Fruit fly (Drosophila melanogaster) whole organism, wandering third instar larva: Measurements from ENCODE around the gene CG14042.

Experiments
- Abd-B ChIP-seq: fragments of >200 bp; optimal IDR thresholded peaks from 2 replicates; lab custom pipeline; 2017; ENCODE audit warnings: missing biosample characterization, missing genetic modification characterization
- CG32264 ChIP-seq: fragments of 200-800 bp; sonication (Bioruptor generic); optimal IDR thresholded peaks from 2 replicates; lab custom pipeline; 2016; ENCODE audit warnings: missing biosample characterization, missing genetic modification characterization
- CG9705 ChIP-seq: fragments of 200-800 bp; sonication (Bioruptor generic); optimal IDR thresholded peaks from 2 replicates; lab custom pipeline; 2018; ENCODE audit warnings: missing biosample characterization, mild to moderate bottlenecking, missing genetic modification characterization
- CrebA ChIP-seq: fragments of 200-800 bp; sonication (Bioruptor generic); optimal IDR thresholded peaks from 2 replicates; lab custom pipeline; 2016; ENCODE audit warnings: missing biosample characterization, mild to moderate bottlenecking, missing genetic modification characterization, borderline replicate concordance
- Dfd ChIP-seq: fragments of >200 bp; optimal IDR thresholded peaks from 2 replicates; lab custom pipeline; 2017; ENCODE audit warnings: missing biosample characterization, missing genetic modification characterization
- GATAd ChIP-seq: sonication (Bioruptor generic); optimal IDR thresholded peaks from 2 replicates; lab custom pipeline; 2016; ENCODE audit warnings: missing biosample characterization, missing genetic modification characterization
- HLH106 ChIP-seq: fragments of 200-800 bp; optimal IDR thresholded peaks from 3 replicates; lab custom pipeline; 2019; ENCODE audit warnings: missing biosample characterization, mild to moderate bottlenecking, missing genetic modification characterization, moderate library complexity
- Hnf4 ChIP-seq: fragments of 200-800 bp; sonication (Bioruptor generic); optimal IDR thresholded peaks from 2 replicates; lab custom pipeline; 2016; ENCODE audit warnings: missing biosample characterization, mild to moderate bottlenecking, missing genetic modification characterization
- Hr78 ChIP-seq: fragments of >200 bp; optimal IDR thresholded peaks from 2 replicates; lab custom pipeline; 2017; ENCODE audit warnings: missing biosample characterization, missing genetic modification characterization
- Hr83 ChIP-seq: fragments of 200-300 bp; sonication (Bioruptor generic); optimal IDR thresholded peaks from 2 replicates; lab custom pipeline; 2016; ENCODE audit warnings: missing biosample characterization, mild to moderate bottlenecking, missing genetic modification characterization, moderate library complexity; ENCODE audit not compliant: poor library complexity, severe bottlenecking
- Jra ChIP-seq: sonication (Bioruptor generic); optimal IDR thresholded peaks from 2 replicates; lab custom pipeline; 2016; ENCODE audit warnings: missing biosample characterization, missing genetic modification characterization
- Mio ChIP-seq: sonication (Bioruptor generic); optimal IDR thresholded peaks from 2 replicates; lab custom pipeline; 2016; ENCODE audit warnings: missing biosample characterization, missing genetic modification characterization
- Myc ChIP-seq: fragments of >200 bp; optimal IDR thresholded peaks from 2 replicates; lab custom pipeline; 2017
- N ChIP-seq: fragments of >200 bp; optimal IDR thresholded peaks from 2 replicates; lab custom pipeline; 2018; ENCODE audit warnings: missing biosample characterization, missing external identifiers, missing genetic modification characterization
- OdsH ChIP-seq: fragments of 200-800 bp; sonication (Bioruptor generic); optimal IDR thresholded peaks from 2 replicates; lab custom pipeline; 2016; ENCODE audit warnings: missing biosample characterization, mild to moderate bottlenecking, missing genetic modification characterization
- Rel ChIP-seq, 2 experiments: fragments of 200-800 bp; sonication (Bioruptor generic) in 1 of 2; optimal IDR thresholded peaks; 2 replicates in 1 of 2; 3 replicates in 1 of 2; lab custom pipeline; 2016 to 2019; ENCODE audit warnings: mild to moderate bottlenecking in 2 of 2, missing biosample characterization in 2 of 2, missing genetic modification characterization in 2 of 2, moderate library complexity in 1 of 2
- Sp1 ChIP-seq: fragments of 200-800 bp; sonication (Bioruptor generic); optimal IDR thresholded peaks from 3 replicates; lab custom pipeline; 2019; ENCODE audit warnings: missing biosample characterization, mild to moderate bottlenecking, missing genetic modification characterization, moderate library complexity
- Vsx2 ChIP-seq: fragments of 200-300, 225-300 bp; sonication (Bioruptor generic); optimal IDR thresholded peaks from 2 replicates; lab custom pipeline; 2018; ENCODE audit warnings: missing biosample characterization, missing genetic modification characterization; ENCODE audit not compliant: partially characterized antibody
- brk ChIP-seq: fragments of 200-800 bp; sonication (Bioruptor generic); optimal IDR thresholded peaks from 2 replicates; lab custom pipeline; 2016; ENCODE audit warnings: missing biosample characterization, mild to moderate bottlenecking, missing genetic modification characterization
- dl ChIP-seq, 2 experiments: fragments of 175-275, 200-275 bp in 1 of 2; fragments of 200-275 bp in 1 of 2; sonication (Bioruptor generic); optimal IDR thresholded peaks; lab custom pipeline; 2018; ENCODE audit warnings: mild to moderate bottlenecking in 2 of 2, missing biosample characterization in 2 of 2, missing genetic modification characterization in 2 of 2, moderate library complexity in 2 of 2; ENCODE audit not compliant: partially characterized antibody in 2 of 2, insufficient read depth in 1 of 2
- dmrt93B ChIP-seq: fragments of 200-800 bp; sonication (Bioruptor generic); optimal IDR thresholded peaks from 2 replicates; lab custom pipeline; 2018; ENCODE audit warnings: missing biosample characterization, mild to moderate bottlenecking, missing genetic modification characterization
- dsf ChIP-seq: sonication (Bioruptor generic); optimal IDR thresholded peaks from 2 replicates; lab custom pipeline; 2016; ENCODE audit warnings: missing biosample characterization, missing genetic modification characterization, borderline replicate concordance
- ey ChIP-seq: fragments of 200-800 bp; sonication (Bioruptor generic); optimal IDR thresholded peaks from 2 replicates; lab custom pipeline; 2016; ENCODE audit warnings: missing biosample characterization, missing genetic modification characterization
- foxo ChIP-seq, 2 experiments: fragments of 200-800 bp; sonication (Bioruptor generic); optimal IDR thresholded peaks; 2 replicates in 1 of 2; 3 replicates in 1 of 2; lab custom pipeline; 2016 to 2017; ENCODE audit warnings: missing biosample characterization in 2 of 2, missing genetic modification characterization in 2 of 2
- fru ChIP-seq: fragments of 200-800 bp; sonication (Bioruptor generic); optimal IDR thresholded peaks from 3 replicates; lab custom pipeline; 2016; ENCODE audit warnings: missing biosample characterization, mild to moderate bottlenecking, missing genetic modification characterization
- h ChIP-seq: fragments of 200-800 bp; sonication (Bioruptor generic); optimal IDR thresholded peaks from 3 replicates; lab custom pipeline; 2016; ENCODE audit warnings: missing biosample characterization, mild to moderate bottlenecking, missing genetic modification characterization
- lola ChIP-seq: fragments of >200 bp; optimal IDR thresholded peaks from 2 replicates; lab custom pipeline; 2017; ENCODE audit warnings: missing biosample characterization, missing genetic modification characterization
- pan ChIP-seq: fragments of >200 bp; optimal IDR thresholded peaks from 2 replicates; lab custom pipeline; 2017
- rgr ChIP-seq: fragments of 200-800 bp; sonication (Bioruptor generic); optimal IDR thresholded peaks from 3 replicates; lab custom pipeline; 2016; ENCODE audit warnings: missing biosample characterization, mild to moderate bottlenecking, missing genetic modification characterization
- sage ChIP-seq: fragments of 200-800 bp; sonication (Bioruptor generic); optimal IDR thresholded peaks from 2 replicates; lab custom pipeline; 2016; ENCODE audit warnings: missing biosample characterization, mild to moderate bottlenecking, missing genetic modification characterization
- sv ChIP-seq: fragments of 200-800 bp; sonication (Bioruptor generic); optimal IDR thresholded peaks from 3 replicates; lab custom pipeline; 2016; ENCODE audit warnings: missing biosample characterization, missing genetic modification characterization
- tai ChIP-seq: sonication (Bioruptor generic); optimal IDR thresholded peaks from 2 replicates; lab custom pipeline; 2016; ENCODE audit warnings: missing biosample characterization, missing genetic modification characterization
- usp ChIP-seq: fragments of >200 bp; optimal IDR thresholded peaks from 2 replicates; lab custom pipeline; 2017; ENCODE audit warnings: missing biosample characterization, missing genetic modification characterization
- woc ChIP-seq: sonication (Bioruptor generic); optimal IDR thresholded peaks from 2 replicates; lab custom pipeline; 2016; ENCODE audit warnings: missing biosample characterization, mild to moderate bottlenecking, missing genetic modification characterization

The CG14042 gene

DNA sequence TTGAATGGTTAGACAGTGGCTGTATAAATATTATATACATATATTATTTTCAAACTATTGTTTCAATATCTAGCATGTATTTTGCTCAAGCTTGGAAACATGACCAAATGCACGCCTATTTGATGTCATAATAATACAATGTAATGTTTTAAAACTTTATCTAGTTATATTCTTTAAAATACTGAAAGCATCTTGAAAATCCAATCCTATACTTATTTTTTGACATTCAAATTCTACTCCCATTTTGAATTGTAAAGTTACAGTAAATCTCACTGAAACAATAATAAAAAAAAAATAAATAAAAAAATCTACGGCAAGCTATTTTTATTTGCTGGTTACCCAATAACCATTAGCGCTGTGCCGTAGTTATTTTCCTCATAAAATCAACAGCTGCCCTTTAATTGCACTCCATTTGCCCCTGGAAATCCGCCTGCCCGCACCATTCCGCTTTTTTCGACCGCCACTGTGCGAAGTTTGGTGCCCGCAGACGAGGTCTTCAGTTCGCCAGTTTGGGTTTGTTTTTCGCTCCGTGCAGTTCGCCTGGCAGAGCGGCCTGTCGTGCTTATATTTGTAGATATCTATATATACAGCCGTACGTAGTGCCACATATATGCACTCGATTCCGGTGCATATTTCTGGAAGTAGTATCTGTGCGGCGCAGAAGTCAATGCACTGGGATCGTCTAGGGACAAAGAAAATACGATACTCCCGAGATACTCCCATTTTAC lies 7.5 kb downstream of the CG14042 start (continued):
- peak; percentile 55 for TF ChIP-seq h
- TF ChIP-seq brk, result no peak
- TF ChIP-seq Hnf4, result peak; percentile 15
- TF ChIP-seq Hr78, result no peak
- TF ChIP-seq ey, result peak; percentile 44
- TF ChIP-seq dsf (GFP tag; lab: Kevin White, UChicago), result no peak

DNA sequence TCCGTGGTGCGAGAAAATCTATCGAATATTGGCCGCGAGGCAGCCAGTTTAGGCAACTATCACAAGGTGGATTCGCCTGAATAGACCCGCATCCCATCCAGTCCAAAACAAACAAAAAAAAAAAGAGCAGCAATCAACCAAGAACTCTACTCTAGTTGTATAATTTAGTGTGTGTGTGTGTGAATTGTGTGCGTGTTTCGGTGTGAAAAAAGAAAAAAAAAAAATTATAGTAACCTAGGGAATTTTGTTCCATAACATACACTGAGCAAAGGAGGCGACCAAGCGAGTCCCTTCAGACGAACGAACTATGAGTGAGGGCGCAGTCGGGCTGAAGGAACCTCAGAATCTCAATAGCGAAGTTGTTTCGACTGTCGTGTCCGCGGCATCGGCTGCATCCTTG lies 8.8 kb downstream of the CG14042 start:
- TF ChIP-seq dl (GFP tag; optimal IDR thresholded peaks at IDR 0.05; lab: Kevin White, UChicago; ENCODE audit: insufficient read depth in 1 of 2, partially characterized antibody in 2 of 2), result no peak
- no peak for TF ChIP-seq fru
- TF ChIP-seq lola (GFP tag; lab: Kevin White, UChicago), result no peak
- TF ChIP-seq brk, result no peak
- TF ChIP-seq Jra (GFP tag; lab: Kevin White, UChicago), result no peak
- no peak for TF ChIP-seq Myc (lab: Kevin White, UChicago)
- no peak for TF ChIP-seq woc (GFP tag; lab: Kevin White, UChicago)
- TF ChIP-seq rgr (GFP tag; lab: Kevin White, UChicago), result no peak
- TF ChIP-seq OdsH, result no peak
- no peak for TF ChIP-seq N (GFP tag; lab: Kevin White, UChicago)
- no peak for TF ChIP-seq Dfd (GFP tag; lab: Kevin White, UChicago)
- no peak for TF ChIP-seq HLH106 (tag; lab: Kevin White, UChicago)
- TF ChIP-seq tai, result no peak
- no peak for TF ChIP-seq foxo (GFP tag; optimal IDR thresholded peaks at IDR 0.05; lab: Kevin White, UChicago)
- no peak for TF ChIP-seq h
- TF ChIP-seq pan (lab: Kevin White, UChicago), result no peak
- TF ChIP-seq Vsx2, result no peak

DNA sequence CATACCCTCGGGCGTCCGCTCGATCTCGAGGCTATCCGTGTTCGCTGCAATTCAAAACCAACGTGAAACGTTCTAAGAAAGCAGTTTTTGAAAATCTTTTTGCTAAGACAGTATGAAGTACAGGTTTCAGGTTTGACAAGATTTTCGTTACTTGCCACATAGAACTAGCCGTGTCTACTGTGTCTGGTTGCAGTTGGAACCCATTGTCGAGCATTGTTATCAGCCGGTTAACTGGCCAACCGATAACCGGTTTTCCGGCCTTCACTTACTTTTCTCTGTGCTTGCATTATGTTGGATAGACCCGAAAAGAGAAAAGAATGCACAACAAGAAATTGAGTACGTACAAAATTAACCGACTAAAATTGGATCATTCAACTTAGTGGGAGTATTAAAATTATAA lies 12.5 kb downstream of the CG14042 start:
- no peak for TF ChIP-seq CrebA
- TF ChIP-seq rgr (GFP tag; lab: Kevin White, UChicago), result no peak
- TF ChIP-seq dsf (GFP tag; lab: Kevin White, UChicago), result no peak
- no peak for TF ChIP-seq tai
- TF ChIP-seq brk, result no peak
- TF ChIP-seq Vsx2, result no peak
- no peak for TF ChIP-seq Hnf4
- no peak for TF ChIP-seq pan (lab: Kevin White, UChicago)
- TF ChIP-seq N (GFP tag; lab: Kevin White, UChicago), result no peak
- TF ChIP-seq CG9705, result no peak
- TF ChIP-seq sage (GFP tag; lab: Kevin White, UChicago), result no peak
- TF ChIP-seq Mio (GFP tag; lab: Kevin White, UChicago), result no peak
- no peak for TF ChIP-seq Hr83 (GFP tag; lab: Kevin White, UChicago)
- TF ChIP-seq HLH106 (tag; lab: Kevin White, UChicago), result no peak
- TF ChIP-seq dl (GFP tag; optimal IDR thresholded peaks at IDR 0.05; lab: Kevin White, UChicago; ENCODE audit: insufficient read depth in 1 of 2, partially characterized antibody in 2 of 2), result no peak
- no peak for TF ChIP-seq Hr78
- TF ChIP-seq GATAd (GFP tag; lab: Kevin White, UChicago), result no peak
- TF ChIP-seq Sp1 (GFP tag; lab: Kevin White, UChicago), result no peak
- TF ChIP-seq CG32264 (GFP tag; lab: Kevin White, UChicago), result no peak

DNA sequence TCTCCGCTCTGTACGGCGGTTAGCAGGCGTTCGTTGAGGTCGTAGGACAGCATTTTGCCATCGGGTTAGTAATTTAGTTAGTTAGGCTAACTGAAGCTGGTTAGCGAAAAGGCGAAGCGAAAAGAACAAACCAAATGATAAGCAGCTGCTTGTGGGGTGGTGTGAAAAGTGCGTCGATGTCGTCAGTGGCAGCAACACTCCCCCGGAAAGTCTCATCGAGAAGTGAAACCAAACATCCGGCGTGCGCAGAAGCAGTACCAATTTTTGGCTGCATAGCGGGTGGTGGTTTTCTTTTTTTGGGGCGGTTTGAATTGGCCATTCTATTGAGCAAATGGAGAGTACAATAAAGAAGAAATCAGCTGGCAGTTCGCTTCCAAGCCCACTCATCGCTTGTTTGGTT lies 13.3 kb downstream of the CG14042 start, which contains the start of gene CG9121:
CG9121 (minus strand) TSS at position 238 of the 400 bp plus-strand sequence.
- no peak for TF ChIP-seq ey
- TF ChIP-seq Jra (GFP tag; lab: Kevin White, UChicago), result no peak
- TF ChIP-seq CrebA, result no peak
- no peak for TF ChIP-seq woc (GFP tag; lab: Kevin White, UChicago)
- no peak for TF ChIP-seq dmrt93B (GFP tag; lab: Kevin White, UChicago)
- TF ChIP-seq h, result no peak

DNA sequence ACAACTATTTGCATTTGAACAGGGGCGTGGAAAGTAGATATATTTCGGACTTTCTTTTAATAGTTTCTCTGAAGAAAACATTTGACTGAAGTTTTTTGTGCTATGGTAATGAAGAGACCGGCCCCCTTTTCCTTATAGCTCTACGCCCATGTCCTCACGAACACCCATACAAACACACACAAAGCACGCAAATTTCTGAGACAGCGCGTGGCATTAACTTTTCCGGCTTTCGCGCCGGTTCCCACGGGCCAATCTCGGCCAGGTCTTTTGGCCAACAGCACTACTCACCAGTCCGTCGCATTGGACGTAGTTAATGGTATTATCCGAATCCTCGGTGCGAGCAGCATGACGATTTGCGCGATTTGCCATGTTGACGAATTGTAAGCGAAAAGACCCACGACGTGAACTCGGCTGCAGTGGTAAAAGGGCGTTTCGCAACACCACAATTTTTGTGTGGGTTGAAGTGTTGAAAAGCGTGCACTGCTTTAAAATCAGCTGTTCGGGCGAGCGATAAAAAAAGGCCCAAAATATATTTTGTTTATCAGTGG lies 14.9 kb downstream of the CG14042 start, which contains the start of gene senju:
senju (plus strand) TSS at position 477 of the 548 bp plus-strand sequence.
- TF ChIP-seq Abd-B (GFP tag; lab: Kevin White, UChicago) (no peak), Hr78 (no peak), fru (peak; percentile 90), Hnf4 (peak; percentile 91), tai (no peak), Hr83 (GFP tag; lab: Kevin White, UChicago) (peak; percentile 95), h (peak; percentile 93), CG32264 (GFP tag; lab: Kevin White, UChicago) (peak; percentile 25), woc (GFP tag; lab: Kevin White, UChicago) (no peak), dl (GFP tag; optimal IDR thresholded peaks at IDR 0.05; lab: Kevin White, UChicago; ENCODE audit: insufficient read depth in 1 of 2, partially characterized antibody in 2 of 2) (no peak), Myc (lab: Kevin White, UChicago) (peak; percentile 57), Vsx2 (no peak), OdsH (peak; percentile 89), Mio (GFP tag; lab: Kevin White, UChicago) (peak; percentile 53), HLH106 (tag; lab: Kevin White, UChicago) (peak; percentile 59), dsf (GFP tag; lab: Kevin White, UChicago) (peak; percentile 73), N (GFP tag; lab: Kevin White, UChicago) (no peak), lola (GFP tag; lab: Kevin White, UChicago) (no peak), Jra (GFP tag; lab: Kevin White, UChicago) (peak; percentile 91), Sp1 (GFP tag; lab: Kevin White, UChicago) (peak; percentile 79), CrebA (no peak), Rel (GFP tag; optimal IDR thresholded peaks at IDR 0.05; lab: Kevin White, UChicago) (no peak), Rel (tag; optimal IDR thresholded peaks at IDR 0.05; lab: Kevin White, UChicago) (peak; percentile 98), brk (no peak), sage (GFP tag; lab: Kevin White, UChicago) (no peak), usp (GFP tag; lab: Kevin White, UChicago) (no peak), GATAd (GFP tag; lab: Kevin White, UChicago) (no peak), sv (GFP tag; lab: Kevin White, UChicago) (peak; percentile 75), Dfd (GFP tag; lab: Kevin White, UChicago) (no peak)
